Worm (Caenorhabditis elegans): ENCODE measurements around the gene slc-25A32.
A peak's percentile ranks its signal among the peaks of the same experiment; 100 is the strongest.

Gene slc-25A32

DNA sequence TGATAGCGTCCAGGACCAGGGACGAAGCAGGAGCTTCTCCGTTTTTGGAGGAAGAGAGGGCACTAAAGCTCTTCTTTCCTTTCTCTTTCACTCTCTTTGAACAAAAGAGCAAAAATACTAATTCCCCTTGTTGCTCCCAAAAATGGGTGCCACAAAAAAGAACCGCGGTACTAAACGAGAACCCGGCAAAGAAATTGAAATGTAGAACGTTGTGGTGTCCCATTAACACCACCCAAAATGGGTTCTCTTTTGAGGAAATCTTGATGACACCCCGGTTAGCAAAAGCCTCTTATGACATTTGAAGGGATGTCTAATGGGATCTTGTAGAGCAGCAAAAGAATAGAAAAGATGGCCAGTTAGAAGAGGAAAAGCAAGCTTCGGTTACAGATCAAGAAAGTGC, 38.7 kb downstream of the slc-25A32 start:
- TF ChIP-seq Y56A3A.18 (GFP tag; IDR thresholded peaks at IDR 0.05): no peak
- no peak for TF ChIP-seq F57C9.4 (tag; optimal IDR thresholded peaks at IDR 0.05)
- no peak for TF ChIP-seq nhr-90 (tag; optimal IDR thresholded peaks at IDR 0.05)
- TF ChIP-seq cebp-1 (GFP tag; IDR thresholded peaks at IDR 0.05): no peak
- no peak for TF ChIP-seq cebp-1 (tag; optimal IDR thresholded peaks at IDR 0.05)
- TF ChIP-seq lir-1 (GFP tag; conservative IDR thresholded peaks at IDR 0.05): no peak
- TF ChIP-seq lsl-1 (GFP tag; optimal IDR thresholded peaks at IDR 0.05): no peak
- no peak for TF ChIP-seq bed-1 (GFP tag; IDR thresholded peaks at IDR 0.05)
- TF ChIP-seq Y67H2A.10 (GFP tag; conservative IDR thresholded peaks at IDR 0.05): no peak
- TF ChIP-seq F37B4.10 (GFP tag; IDR thresholded peaks at IDR 0.05): no peak
- TF ChIP-seq sea-2 (GFP tag; IDR thresholded peaks at IDR 0.05): no peak

DNA sequence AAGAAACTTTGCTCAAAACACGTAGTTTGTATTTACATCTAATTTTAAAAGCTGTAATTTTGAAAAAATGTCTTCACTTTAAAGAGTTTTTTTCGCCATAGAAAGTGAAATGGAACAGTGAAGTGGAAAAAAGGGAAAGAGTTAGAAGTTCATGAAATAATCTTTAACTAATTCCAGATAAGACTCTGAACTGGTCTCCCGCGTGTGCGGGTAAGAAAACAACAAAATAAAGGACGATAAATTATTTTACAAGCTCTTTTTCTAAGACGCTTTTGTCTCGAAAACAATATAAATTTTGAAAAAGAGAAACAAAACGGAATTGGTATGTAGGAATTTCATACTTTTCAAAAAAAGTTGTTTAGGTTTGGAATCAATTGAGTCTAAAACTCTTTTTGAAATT, 40.6 kb downstream of the slc-25A32 start:
- TF ChIP-seq ccch-3 (GFP tag; optimal IDR thresholded peaks at IDR 0.05) (no peak), D2030.7 (GFP tag; IDR thresholded peaks at IDR 0.05) (no peak), Y95B8A.8 (GFP tag; IDR thresholded peaks at IDR 0.05) (no peak), rpc-1 (optimal IDR thresholded peaks at IDR 0.05) (no peak), rpc-1 (tag; optimal IDR thresholded peaks at IDR 0.05) (no peak), nhr-120 (GFP tag; IDR thresholded peaks at IDR 0.05) (no peak), ztf-3 (GFP tag; optimal IDR thresholded peaks at IDR 0.05) (no peak), madf-6 (GFP tag; IDR thresholded peaks at IDR 0.05) (no peak), dpl-1 (GFP tag; optimal IDR thresholded peaks at IDR 0.05) (no peak)

- TF ChIP-seq F49E8.2 (tag; optimal IDR thresholded peaks at IDR 0.05; ENCODE audit: insufficient read depth) (no peak), Y67H2A.10 (GFP tag; conservative IDR thresholded peaks at IDR 0.05) (no peak), Y53G8AR.9 (GFP tag; conservative IDR thresholded peaks at IDR 0.05) (no peak), K11D2.4 (GFP tag; IDR thresholded peaks at IDR 0.05) (no peak), hsf-1 (GFP tag; IDR thresholded peaks at IDR 0.05) (no peak), ekl-4 (GFP tag; IDR thresholded peaks at IDR 0.05) (no peak), hrde-1 (tag; optimal IDR thresholded peaks at IDR 0.05; ENCODE audit: borderline replicate concordance) (no peak), dox-1 (GFP tag; IDR thresholded peaks at IDR 0.05) (no peak), lir-1 (GFP tag; conservative IDR thresholded peaks at IDR 0.05) (no peak), lsy-27 (tag; optimal IDR thresholded peaks at IDR 0.05; ENCODE audit: borderline replicate concordance, insufficient read depth) (no peak), madf-8 (GFP tag; conservative IDR thresholded peaks at IDR 0.05) (no peak), F37B4.10 (GFP tag; IDR thresholded peaks at IDR 0.05) (no peak), ztf-6 (GFP tag; IDR thresholded peaks at IDR 0.05) (no peak), unc-130 (GFP tag; optimal IDR thresholded peaks at IDR 0.05) (no peak), nfya-2 (GFP tag; IDR thresholded peaks at IDR 0.05) (no peak), B0336.3 (GFP tag; IDR thresholded peaks at IDR 0.05) (no peak), T07F8.4 (tag; optimal IDR thresholded peaks at IDR 0.05) (no peak)
Measured at ce11 chrII:8321244-8321643, 45.1 kb downstream of the slc-25A32 start, which contains the start of gene shw-1. Gene shw-1 (minus strand): TSS chrII:8321471.

ce11 chrII:8325002-8325539, 49.0 kb downstream of the slc-25A32 start, which contains the start of the genes ran-3 and C26D10.3:
Gene ran-3 (minus strand): TSS chrII:8325052.
Gene C26D10.3 (plus strand): TSS chrII:8325386.
- TF ChIP-seq rpc-1 (optimal IDR thresholded peaks at IDR 0.05) (peak; percentile 34), rpc-1 (tag; optimal IDR thresholded peaks at IDR 0.05) (no peak), lin-26 (GFP tag; IDR thresholded peaks at IDR 0.05) (0 out of 2 replicates have a peak, but pooled peaks have one; percentile 10), F33H1.4 (GFP tag; IDR thresholded peaks at IDR 0.05) (peak; percentile 19; the same call in 1 of the 2 replicates), snpc-4 (GFP tag; optimal IDR thresholded peaks at IDR 0.05) (no peak), snpc-4 (tag; optimal IDR thresholded peaks at IDR 0.05) (peak in 1 of 4 experiments; percentile 5), akir-1 (GFP tag; optimal IDR thresholded peaks at IDR 0.05) (no peak), lin-35 (GFP tag; optimal IDR thresholded peaks at IDR 0.05) (peak in 1 of 3 experiments; percentile 30), F23B12.7 (tag; optimal IDR thresholded peaks at IDR 0.05; ENCODE audit: insufficient read depth) (peak; percentile 24), F22D6.2 (tag; optimal IDR thresholded peaks at IDR 0.05) (no peak), attf-5 (GFP tag; optimal IDR thresholded peaks at IDR 0.05) (peak; percentile 49), lag-1 (GFP tag; IDR thresholded peaks at IDR 0.05) (no peak), ceh-58 (GFP tag; IDR thresholded peaks at IDR 0.05) (no peak), madf-3 (GFP tag; IDR thresholded peaks at IDR 0.05) (0 out of 2 replicates have a peak, but pooled peaks have one; percentile 10)

Data from whole organism, young adult.